Fruit fly (Drosophila melanogaster): ENCODE measurements around the gene CG33120.

Gene CG33120

dm6 chr2L:18844479-18844878 is at the start of gene CG33120:
CG33120 (minus strand) TSS chr2L:18844579.
- TF ChIP-seq ttk (optimal IDR thresholded peaks at IDR 0.05) (no peak), h (optimal IDR thresholded peaks at IDR 0.05) (no peak), psq (optimal IDR thresholded peaks at IDR 0.05) (no peak), Sin3A (optimal IDR thresholded peaks at IDR 0.05) (no peak), Myc (optimal IDR thresholded peaks at IDR 0.05) (no peak), insv (optimal IDR thresholded peaks at IDR 0.05) (no peak)

dm6 chr2L:18890087-18890486 is 45.7 kb upstream of the CG33120 start:
- TF ChIP-seq insv (optimal IDR thresholded peaks at IDR 0.05): no peak
- no peak for TF ChIP-seq Myc (optimal IDR thresholded peaks at IDR 0.05)
- no peak for TF ChIP-seq h (optimal IDR thresholded peaks at IDR 0.05)
- TF ChIP-seq psq (optimal IDR thresholded peaks at IDR 0.05): no peak
- TF ChIP-seq ttk (optimal IDR thresholded peaks at IDR 0.05): no peak
- TF ChIP-seq Sin3A (optimal IDR thresholded peaks at IDR 0.05): no peak

DNA sequence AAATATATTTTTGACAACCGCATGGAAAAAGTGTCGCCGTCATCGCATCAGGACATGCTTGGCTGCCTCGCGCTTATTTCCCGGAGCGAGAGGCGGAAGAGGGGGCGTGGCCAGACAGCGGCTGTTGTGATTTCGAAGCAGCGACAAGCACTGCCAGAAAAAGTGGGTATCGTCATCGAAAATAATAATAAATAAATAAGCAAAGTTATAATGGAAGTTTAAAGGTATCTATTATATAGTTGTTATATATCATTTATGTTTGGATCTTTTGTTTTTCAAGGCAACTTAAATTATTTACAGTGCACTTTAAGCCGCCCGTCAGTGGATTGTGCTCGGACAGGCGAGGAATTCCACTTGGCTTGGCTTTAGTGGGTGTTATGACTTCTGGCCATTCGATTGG is 44.9 kb upstream of the CG33120 start:
- TF ChIP-seq psq (optimal IDR thresholded peaks at IDR 0.05): no peak
- no peak for TF ChIP-seq h (optimal IDR thresholded peaks at IDR 0.05)
- no peak for TF ChIP-seq Myc (optimal IDR thresholded peaks at IDR 0.05)
- TF ChIP-seq Sin3A (optimal IDR thresholded peaks at IDR 0.05): no peak

DNA sequence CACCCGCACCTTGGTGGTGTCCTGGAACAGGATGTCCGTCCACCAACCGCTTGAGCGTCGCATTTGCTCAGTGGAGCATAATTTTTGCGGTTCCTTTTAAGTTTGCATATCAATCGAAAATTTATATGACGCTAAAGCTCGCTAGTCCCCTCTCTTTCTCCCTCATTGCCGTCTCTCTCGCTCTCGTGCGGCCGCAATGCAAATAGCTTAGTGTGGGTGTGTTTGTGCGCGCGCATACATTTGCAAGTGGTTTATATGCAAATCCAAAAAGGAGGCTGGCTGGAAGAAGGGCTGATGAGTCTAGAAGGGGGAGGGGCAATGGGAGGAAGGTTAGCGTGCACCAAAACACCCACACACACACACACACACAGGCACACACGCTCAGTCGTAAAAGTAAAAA is 42.5 kb upstream of the CG33120 start:
- TF ChIP-seq Sin3A (optimal IDR thresholded peaks at IDR 0.05) (no peak), h (optimal IDR thresholded peaks at IDR 0.05) (no peak)

- TF ChIP-seq insv (optimal IDR thresholded peaks at IDR 0.05) (no peak), ttk (optimal IDR thresholded peaks at IDR 0.05) (no peak), h (optimal IDR thresholded peaks at IDR 0.05) (no peak), Myc (optimal IDR thresholded peaks at IDR 0.05) (no peak)
Observed at dm6 chr2L:18884783-18885182, 40.4 kb upstream of the CG33120 start.

DNA sequence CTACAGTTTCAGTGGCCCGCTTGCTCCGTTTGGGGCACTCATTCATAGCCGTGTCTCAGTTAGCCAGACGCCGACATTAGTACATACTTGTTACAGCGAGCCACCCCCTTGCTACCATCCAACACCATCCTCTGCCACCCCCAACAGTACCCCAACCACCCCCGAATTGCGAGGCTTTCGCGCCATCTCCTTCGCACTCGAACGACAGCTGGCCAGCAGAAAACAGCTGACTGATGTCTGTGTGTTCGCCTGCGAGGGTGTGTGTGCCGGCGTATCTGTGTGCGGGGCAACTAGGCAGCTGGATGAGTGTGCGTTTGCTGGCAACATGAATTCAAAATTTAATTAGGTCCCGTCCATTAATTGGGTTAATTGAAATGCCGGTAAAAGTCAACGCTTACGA is 38.4 kb upstream of the CG33120 start:
- TF ChIP-seq psq (optimal IDR thresholded peaks at IDR 0.05) (no peak), h (optimal IDR thresholded peaks at IDR 0.05) (no peak), ttk (optimal IDR thresholded peaks at IDR 0.05) (no peak), Sin3A (optimal IDR thresholded peaks at IDR 0.05) (no peak), Myc (optimal IDR thresholded peaks at IDR 0.05) (no peak), insv (optimal IDR thresholded peaks at IDR 0.05) (no peak)

DNA sequence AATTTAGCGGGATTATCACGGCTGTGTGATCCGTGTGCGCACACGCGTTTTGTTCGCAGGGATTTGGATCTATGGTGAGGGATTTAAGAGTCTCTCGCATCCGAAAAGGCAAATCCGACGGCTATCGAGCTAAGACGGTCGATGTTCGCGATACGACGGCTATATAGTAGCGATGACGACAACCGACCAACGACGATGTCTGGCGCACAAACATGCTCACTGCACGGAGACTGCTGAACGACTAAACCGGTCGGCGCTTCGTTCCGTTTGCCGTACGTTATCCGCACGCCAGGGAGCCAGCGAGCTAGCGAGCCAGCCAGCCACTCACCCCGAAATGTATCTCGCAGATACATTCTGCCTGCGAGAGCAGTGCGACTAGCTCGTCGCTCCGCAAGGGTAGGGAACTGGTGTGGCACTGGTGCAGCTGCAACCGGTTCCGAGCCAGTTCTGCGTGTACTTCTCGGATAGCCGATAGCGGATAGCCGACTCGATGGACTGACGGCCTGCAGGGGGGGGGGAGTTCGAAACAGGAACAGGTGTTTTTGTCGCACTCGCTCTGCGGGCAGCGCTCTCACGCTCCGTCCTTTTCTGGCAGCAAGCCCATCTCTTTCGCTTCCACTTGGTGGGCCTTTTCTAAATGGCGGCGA is 36.8 kb upstream of the CG33120 start, which contains the start of gene tup:
TSS of gene tup (minus strand) at position 248 of the 647 bp plus-strand sequence.
- TF ChIP-seq Sin3A (optimal IDR thresholded peaks at IDR 0.05): no peak
- no peak for TF ChIP-seq h (optimal IDR thresholded peaks at IDR 0.05)
- TF ChIP-seq insv (optimal IDR thresholded peaks at IDR 0.05): no peak
- TF ChIP-seq ttk (optimal IDR thresholded peaks at IDR 0.05): no peak
- no peak for TF ChIP-seq psq (optimal IDR thresholded peaks at IDR 0.05)
- no peak for TF ChIP-seq Myc (optimal IDR thresholded peaks at IDR 0.05)

DNA sequence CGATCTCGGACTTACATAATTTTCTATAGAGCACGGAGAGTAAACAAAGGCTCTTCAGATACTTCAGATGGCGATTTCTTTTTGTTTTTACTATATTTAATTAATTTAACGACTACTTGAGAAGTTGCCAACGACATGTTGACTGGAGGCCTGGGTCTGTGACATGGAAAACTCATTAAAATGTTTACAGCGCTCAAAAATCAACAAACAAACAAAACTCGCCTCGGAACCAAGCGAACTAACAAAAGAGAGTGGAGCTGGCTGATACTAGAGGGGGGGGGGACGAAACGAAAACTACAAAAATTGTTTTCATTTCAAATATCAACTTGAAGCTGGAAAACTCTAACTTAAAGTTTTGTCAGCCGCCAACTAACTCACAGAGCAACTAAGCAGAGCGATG is 34.1 kb upstream of the CG33120 start:
- TF ChIP-seq ttk (optimal IDR thresholded peaks at IDR 0.05) (no peak), insv (optimal IDR thresholded peaks at IDR 0.05) (no peak), h (optimal IDR thresholded peaks at IDR 0.05) (no peak), psq (optimal IDR thresholded peaks at IDR 0.05) (no peak), Myc (optimal IDR thresholded peaks at IDR 0.05) (no peak), Sin3A (optimal IDR thresholded peaks at IDR 0.05) (no peak)

DNA sequence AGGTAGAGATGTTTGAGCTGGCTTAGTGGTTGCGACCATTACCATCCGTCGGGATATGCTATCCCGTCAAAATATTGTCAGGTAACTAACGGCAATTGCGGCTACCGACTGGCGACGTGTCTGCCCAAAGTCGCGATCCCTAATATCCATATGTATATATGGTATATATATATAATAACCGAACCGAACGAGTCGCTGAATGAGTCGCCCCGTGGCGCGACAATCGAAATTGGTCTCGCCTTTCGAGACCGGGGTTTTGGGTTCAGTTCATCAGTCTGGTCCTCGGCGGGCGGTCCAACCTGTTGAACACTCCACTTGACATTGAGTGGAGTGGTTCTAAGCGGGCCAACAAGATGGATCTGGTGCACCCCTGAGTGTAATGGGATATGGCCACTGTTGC is 30.8 kb upstream of the CG33120 start:
- TF ChIP-seq psq (optimal IDR thresholded peaks at IDR 0.05): no peak

DNA sequence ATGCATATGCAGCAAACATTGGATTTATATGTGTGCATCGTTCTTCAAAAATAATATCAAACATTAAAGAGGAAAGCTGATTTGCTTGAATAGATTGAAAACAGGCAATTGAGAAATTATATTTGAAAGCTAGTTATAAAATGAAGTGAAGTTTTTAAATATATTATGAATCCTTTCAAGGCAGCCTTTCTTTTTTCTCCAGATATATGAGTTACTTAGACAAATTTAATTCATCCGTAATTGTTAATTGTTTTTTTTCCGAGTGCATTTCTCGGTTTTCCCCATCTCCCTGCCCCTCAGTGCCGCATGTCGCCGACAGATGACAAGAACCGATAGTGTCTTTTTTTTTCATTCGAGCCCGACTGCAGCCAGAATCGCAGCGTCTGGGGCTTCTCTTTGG is 27.4 kb upstream of the CG33120 start:
- no peak for TF ChIP-seq insv (optimal IDR thresholded peaks at IDR 0.05)

dm6 chr2L:18867815-18868214 is 23.4 kb upstream of the CG33120 start:
- TF ChIP-seq Myc (optimal IDR thresholded peaks at IDR 0.05) (no peak), insv (optimal IDR thresholded peaks at IDR 0.05) (no peak), ttk (optimal IDR thresholded peaks at IDR 0.05) (no peak), Sin3A (optimal IDR thresholded peaks at IDR 0.05) (no peak), h (optimal IDR thresholded peaks at IDR 0.05) (no peak), psq (optimal IDR thresholded peaks at IDR 0.05) (no peak)

dm6 chr2L:18866582-18866981 is 22.2 kb upstream of the CG33120 start:
- TF ChIP-seq Sin3A (optimal IDR thresholded peaks at IDR 0.05) (no peak), Myc (optimal IDR thresholded peaks at IDR 0.05) (no peak), insv (optimal IDR thresholded peaks at IDR 0.05) (no peak), psq (optimal IDR thresholded peaks at IDR 0.05) (no peak)

DNA sequence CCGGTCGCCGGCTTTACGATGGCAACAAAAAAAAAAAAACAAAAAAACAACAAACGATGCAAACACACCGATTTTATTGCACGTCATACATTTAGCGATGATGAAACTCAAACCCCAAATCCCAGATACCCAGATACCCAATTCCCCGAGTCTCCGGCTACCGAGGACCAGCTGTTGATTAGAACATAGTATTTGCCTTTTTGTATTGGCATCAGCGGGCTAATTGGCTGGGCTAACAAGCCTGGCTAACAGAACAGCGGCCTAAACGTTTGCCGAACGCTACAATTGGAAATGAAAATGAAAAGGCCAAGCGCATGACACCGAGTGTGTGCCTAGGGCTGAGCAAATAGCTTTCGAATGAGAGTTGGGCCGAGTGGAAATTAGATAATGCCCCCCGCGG is 20.6 kb upstream of the CG33120 start:
- TF ChIP-seq ttk (optimal IDR thresholded peaks at IDR 0.05): no peak
- TF ChIP-seq psq (optimal IDR thresholded peaks at IDR 0.05): no peak
- TF ChIP-seq insv (optimal IDR thresholded peaks at IDR 0.05): no peak
- no peak for TF ChIP-seq h (optimal IDR thresholded peaks at IDR 0.05)
- TF ChIP-seq Sin3A (optimal IDR thresholded peaks at IDR 0.05): no peak
- no peak for TF ChIP-seq Myc (optimal IDR thresholded peaks at IDR 0.05)

DNA sequence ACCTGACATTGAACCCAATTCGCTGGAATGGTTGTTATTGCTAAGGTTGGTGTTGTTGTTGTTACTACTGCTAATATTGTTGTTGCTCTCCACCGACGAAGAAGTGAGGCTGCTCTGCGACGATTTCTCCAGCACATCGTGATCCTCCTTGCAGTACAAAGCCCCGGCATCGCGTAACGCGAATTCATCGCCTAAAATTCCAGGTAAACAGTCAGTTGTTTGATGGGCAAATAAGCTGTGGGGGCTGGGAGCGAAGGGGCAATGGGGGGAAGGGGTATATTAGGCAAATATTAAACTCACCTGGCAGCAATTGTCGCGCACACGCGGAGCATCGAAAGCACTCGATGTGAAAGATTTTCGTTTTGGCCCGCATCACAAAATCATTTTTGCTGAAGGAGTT is 19.7 kb upstream of the CG33120 start:
- TF ChIP-seq psq (optimal IDR thresholded peaks at IDR 0.05) (no peak), Sin3A (optimal IDR thresholded peaks at IDR 0.05) (no peak), Myc (optimal IDR thresholded peaks at IDR 0.05) (no peak), insv (optimal IDR thresholded peaks at IDR 0.05) (no peak), ttk (optimal IDR thresholded peaks at IDR 0.05) (no peak), h (optimal IDR thresholded peaks at IDR 0.05) (no peak)

Data from Kc167 (cell line).